Worm (Caenorhabditis elegans) whole organism, young adult: ENCODE results near the gene srsx-10.

Source experiments
- C17E4.6 ChIP-seq: fragments of 200-800 bp; sonication (Bioruptor generic); IDR thresholded peaks from 2 replicates; pipeline ENCODE4 v1.3.6; 2022; ENCODE audit warnings: missing genetic modification reagents, missing genetic modification characterization, missing compliant biosample characterization
- T26A5.8 ChIP-seq: sonication (generic microtip); optimal IDR thresholded peaks from 2 replicates; lab custom pipeline; 2016; ENCODE audit warnings: missing genetic modification characterization, missing compliant biosample characterization
- ama-1 ChIP-seq, 3 experiments: fragments of 150-350 bp in 1 of 3; sonication (generic microtip) in 2 of 3; optimal IDR thresholded peaks; 2 replicates each; lab custom pipeline; 2014 to 2018; ENCODE audit warnings: missing biosample characterization in 2 of 3, missing genetic modification characterization in 2 of 3, missing genetic modification reagents in 2 of 3
- athp-1 ChIP-seq: sonication (generic microtip); optimal IDR thresholded peaks from 2 replicates; lab custom pipeline; 2017; ENCODE audit warnings: mild to moderate bottlenecking, missing genetic modification characterization, missing compliant biosample characterization
- ceh-91 ChIP-seq: fragments of 200-800 bp; sonication (Bioruptor generic); IDR thresholded peaks from 2 replicates; pipeline ENCODE4 v1.3.6; 2022; ENCODE audit warnings: missing genetic modification reagents, missing genetic modification characterization, missing compliant biosample characterization
- dox-1 ChIP-seq: fragments of 200-800 bp; sonication (Bioruptor generic); IDR thresholded peaks from 2 replicates; pipeline ENCODE4 v1.3.6; 2022; ENCODE audit warnings: missing genetic modification reagents, missing genetic modification characterization, missing compliant biosample characterization
- hmg-20 ChIP-seq: fragments of 200-800 bp; sonication (Bioruptor generic); IDR thresholded peaks from 2 replicates; pipeline ENCODE4 v1.3.6; 2022; ENCODE audit warnings: missing genetic modification reagents, missing genetic modification characterization, missing compliant biosample characterization
- nhr-179 ChIP-seq: sonication (generic microtip); optimal IDR thresholded peaks from 2 replicates; lab custom pipeline; 2016; ENCODE audit warnings: mild to moderate bottlenecking, missing genetic modification characterization, missing compliant biosample characterization
- sea-2 ChIP-seq: fragments of 200-800 bp; sonication (Bioruptor generic); IDR thresholded peaks from 2 replicates; pipeline ENCODE4 v1.3.6; 2022; ENCODE audit warnings: missing genetic modification characterization, missing compliant biosample characterization
- snpc-1.3 ChIP-seq: sonication (generic microtip); optimal IDR thresholded peaks from 2 replicates; lab custom pipeline; 2017; ENCODE audit warnings: missing genetic modification characterization, mild to moderate bottlenecking, missing compliant biosample characterization, antibody characterized with exemption, moderate library complexity, missing genotype, missing genetic modification reagents; ENCODE audit not compliant: insufficient read depth
- unc-62 ChIP-seq: fragments of 150-350 bp; optimal IDR thresholded peaks from 2 replicates; lab custom pipeline; 2014; ENCODE audit warnings: missing biosample characterization, missing genetic modification reagents, missing genetic modification characterization
- ztf-3 ChIP-seq: fragments of 200-800 bp; sonication (Bioruptor generic); optimal IDR thresholded peaks from 2 replicates; lab custom pipeline; 2018; ENCODE audit warnings: mild to moderate bottlenecking, missing genetic modification characterization, missing compliant biosample characterization

DNA sequence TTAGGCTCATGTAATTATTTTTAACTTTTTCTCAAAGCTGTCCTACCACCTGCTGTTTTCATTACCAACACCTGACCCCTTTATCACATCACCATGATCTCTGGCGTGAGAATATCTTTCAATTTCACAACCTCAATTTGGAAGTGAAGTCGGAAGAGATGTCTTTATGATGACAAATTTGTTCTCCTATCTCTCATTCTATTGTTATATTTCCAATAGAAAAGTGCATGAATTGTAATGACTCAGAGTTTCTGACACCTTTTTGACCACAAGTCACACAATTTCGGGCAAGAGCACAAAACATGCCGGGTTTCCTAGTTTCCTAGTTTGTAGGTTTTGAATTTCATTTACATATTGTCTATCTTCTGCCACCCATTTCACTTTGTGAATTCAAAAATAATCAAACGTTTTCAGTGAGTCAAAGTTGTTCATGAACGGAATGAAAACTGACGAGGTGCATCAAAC is 44.3 kb upstream of the srsx-10 start, which contains the start of gene srr-4:
- TF ChIP-seq ama-1 (optimal IDR thresholded peaks at IDR 0.05; lab: Kevin White, UChicago) = no peak
- TF ChIP-seq ama-1 (GFP tag; optimal IDR thresholded peaks at IDR 0.05; lab: Kevin White, UChicago) = no peak
- no peak for TF ChIP-seq unc-62
- no peak for TF ChIP-seq athp-1 (tag; lab: Kevin White, UChicago)
- TF ChIP-seq ztf-3 (GFP tag; lab: Kevin White, UChicago) = no peak
- TF ChIP-seq nhr-179 (tag; lab: Kevin White, UChicago) = no peak
- TF ChIP-seq ceh-91 (GFP tag; lab: Robert Waterston, UW) = no peak
- no peak for TF ChIP-seq sea-2 (GFP tag; lab: Robert Waterston, UW)
- no peak for TF ChIP-seq dox-1
- no peak for TF ChIP-seq hmg-20 (GFP tag; lab: Robert Waterston, UW)
- TF ChIP-seq T26A5.8 = no peak
- no peak for TF ChIP-seq snpc-1.3 (tag; lab: Kevin White, UChicago)
- TF ChIP-seq C17E4.6 (GFP tag; lab: Robert Waterston, UW) = no peak
